Worm (Caenorhabditis elegans) whole organism, dauer: ENCODE data around the gene math-24.
"Not testable (repeated sequence)": the region's sequence is repeated elsewhere in the genome, so short reads cannot be mapped to it uniquely, and the experiment has no call there.

Source experiments
- unc-62 ChIP-seq: sonication (generic microtip); optimal IDR thresholded peaks from 2 replicates; lab custom pipeline; 2017; ENCODE audit warnings: missing biosample characterization, missing genetic modification reagents, missing genetic modification characterization

math-24 gene

DNA sequence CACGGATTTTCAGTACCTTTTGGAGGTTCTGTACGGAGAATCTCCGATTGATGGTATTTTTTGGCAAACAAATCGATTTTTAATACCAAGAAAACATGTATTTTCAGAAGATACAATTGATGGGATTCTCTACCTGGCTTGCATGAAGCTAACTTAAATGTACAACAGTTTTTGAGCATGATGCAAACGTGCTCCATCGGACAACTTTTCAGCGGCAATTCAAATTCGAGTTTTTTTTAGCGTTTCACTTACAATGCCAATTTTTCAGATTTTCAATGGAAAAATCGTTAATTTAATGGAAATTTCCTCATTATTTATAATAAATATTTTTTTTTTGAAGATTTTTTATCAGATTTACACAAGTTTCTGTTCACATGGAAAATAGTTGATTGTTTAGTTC lies 28.5 kb downstream of the math-24 start:
- TF ChIP-seq unc-62 (GFP tag; lab: Kevin White, UChicago) = no peak

DNA sequence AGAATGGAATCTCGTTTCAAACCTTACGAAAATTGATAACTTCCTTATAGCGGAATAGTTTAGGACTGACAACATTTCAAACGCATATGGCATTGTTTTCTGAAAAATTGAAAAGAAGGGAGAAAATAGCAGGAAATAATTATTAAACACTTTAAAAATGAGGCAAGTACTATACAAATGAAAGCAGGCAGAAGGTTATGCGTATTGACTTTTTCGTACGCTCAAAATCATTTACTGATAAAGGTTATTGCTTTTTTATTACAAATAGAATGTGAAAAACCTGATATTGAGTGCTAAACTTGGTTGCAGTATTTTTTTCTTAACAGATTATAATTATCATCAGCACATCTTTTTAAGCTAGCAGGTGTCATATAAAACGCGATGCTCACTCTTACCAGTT lies 39.6 kb downstream of the math-24 start, which contains the start of gene ZK250.13:
ZK250.13 (minus strand) TSS at position 101 of the 400 bp plus-strand sequence.
- no peak for TF ChIP-seq unc-62 (GFP tag; lab: Kevin White, UChicago)

DNA sequence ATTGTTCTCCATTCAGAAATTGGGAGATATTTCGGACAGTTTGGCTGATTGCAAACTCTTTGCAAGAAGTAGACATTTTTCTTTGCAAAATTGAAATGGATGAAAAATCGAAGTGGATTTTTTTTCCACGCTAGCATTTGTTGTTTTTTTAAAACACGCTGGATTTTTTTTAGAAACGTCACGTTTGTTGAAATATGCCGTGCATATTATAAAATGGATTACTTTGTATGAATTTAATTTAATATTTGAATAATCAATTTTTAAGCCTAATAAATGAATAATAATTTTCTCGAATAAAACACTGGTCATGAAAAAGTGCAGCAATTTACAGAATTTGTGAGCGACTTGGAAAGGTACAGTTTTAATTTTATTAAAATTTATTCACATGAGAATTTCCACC lies 45.1 kb downstream of the math-24 start, which contains the start of gene ZK250.14:
ZK250.14 (minus strand) TSS at position 101 of the 400 bp plus-strand sequence.
- TF ChIP-seq unc-62 (GFP tag; lab: Kevin White, UChicago) = no peak

ce11 chrII:1946427-1946826 lies 46.4 kb downstream of the math-24 start, which contains the start of gene math-48:
TSS of gene math-48 (minus strand) at chrII:1946527.
- TF ChIP-seq unc-62 (GFP tag; lab: Kevin White, UChicago) = no peak

DNA sequence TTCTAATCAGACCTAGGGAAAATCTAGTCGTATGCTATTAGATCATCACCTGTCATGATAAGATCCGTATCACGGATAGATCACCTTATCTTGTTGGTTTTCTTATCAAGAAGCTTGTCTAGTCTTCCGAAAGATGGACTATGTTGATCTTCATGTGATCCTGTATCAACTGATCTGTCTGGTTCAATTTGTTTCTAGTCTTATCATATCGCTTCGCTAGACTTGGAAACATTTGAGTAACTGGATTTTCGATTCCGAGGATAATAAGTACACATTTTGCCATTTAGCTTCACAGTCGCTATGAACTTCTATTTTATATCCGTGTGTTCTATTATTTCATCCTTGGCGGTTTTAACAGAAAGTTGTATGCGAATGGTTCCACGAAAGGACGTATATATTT lies 48.4 kb downstream of the math-24 start, which contains the start of gene ZK250.2:
ZK250.2 (plus strand) TSS at position 301 of the 400 bp plus-strand sequence.
- TF ChIP-seq unc-62 (GFP tag; lab: Kevin White, UChicago) = not testable (repeated sequence)

ce11 chrII:1949119-1949518 lies 49.1 kb downstream of the math-24 start:
- no peak for TF ChIP-seq unc-62 (GFP tag; lab: Kevin White, UChicago)
